Worm (Caenorhabditis elegans): ENCODE data around the gene C48B4.3.

- TF ChIP-seq fkh-10 (GFP tag; optimal IDR thresholded peaks at IDR 0.05) (no peak), zag-1 (tag; optimal IDR thresholded peaks at IDR 0.05) (no peak), snpc-4 (tag; optimal IDR thresholded peaks at IDR 0.05) (no peak), nhr-237 (tag; optimal IDR thresholded peaks at IDR 0.05) (no peak), skn-1 (tag; optimal IDR thresholded peaks at IDR 0.05) (no peak)
Measured at ce11 chrIII:9544125-9544524, 38.1 kb downstream of the C48B4.3 start, which contains the start of gene ZK1098.9.

Measured in whole organism, L1 larva.